Worm (Caenorhabditis elegans) whole organism, young adult: Measurements from ENCODE around the gene F48B9.3.

Source experiments
- Y95B8A.8 ChIP-seq: fragments of 200-800 bp; sonication (Bioruptor generic); IDR thresholded peaks from 2 replicates; pipeline ENCODE4 v1.3.6; 2022; ENCODE audit warnings: missing genetic modification reagents, missing genetic modification characterization, missing compliant biosample characterization
- ama-1 ChIP-seq, 3 experiments: fragments of 150-350 bp in 1 of 3; sonication (generic microtip) in 2 of 3; optimal IDR thresholded peaks; 2 replicates each; lab custom pipeline; 2014 to 2018; ENCODE audit warnings: missing biosample characterization in 2 of 3, missing genetic modification characterization in 2 of 3, missing genetic modification reagents in 2 of 3
- chd-7 ChIP-seq: sonication (generic microtip); optimal IDR thresholded peaks from 2 replicates; lab custom pipeline; 2016; ENCODE audit warnings: mild to moderate bottlenecking, missing genetic modification characterization, moderate library complexity, missing compliant biosample characterization
- gei-17 ChIP-seq: fragments of 200-800 bp; sonication (Bioruptor generic); optimal IDR thresholded peaks from 2 replicates; lab custom pipeline; 2018; ENCODE audit warnings: mild to moderate bottlenecking, missing genetic modification characterization, missing compliant biosample characterization
- madf-6 ChIP-seq: fragments of 200-800 bp; sonication (Bioruptor generic); IDR thresholded peaks from 2 replicates; pipeline ENCODE4 v1.3.6; 2022; ENCODE audit warnings: missing genetic modification reagents, missing genetic modification characterization, missing compliant biosample characterization
- nfyb-1 ChIP-seq: fragments of 200-800 bp; sonication (Bioruptor generic); IDR thresholded peaks from 2 replicates; pipeline ENCODE4 v1.3.6; 2022; ENCODE audit warnings: missing genetic modification reagents, missing genetic modification characterization, missing compliant biosample characterization
- snpc-4 ChIP-seq, 5 experiments: fragments of 150-350 bp in 1 of 5; sonication (generic microtip) in 4 of 5; optimal IDR thresholded peaks; 2 replicates each; lab custom pipeline; 2014 to 2018; ENCODE audit warnings: missing genetic modification characterization in 5 of 5, missing biosample characterization in 3 of 5, antibody characterized with exemption in 2 of 5, mild to moderate bottlenecking in 2 of 5, missing compliant biosample characterization in 2 of 5, missing genotype in 2 of 5, moderate library complexity in 2 of 5, missing genetic modification reagents in 1 of 5
- unc-62 ChIP-seq: fragments of 150-350 bp; optimal IDR thresholded peaks from 2 replicates; lab custom pipeline; 2014; ENCODE audit warnings: missing biosample characterization, missing genetic modification reagents, missing genetic modification characterization
- zfh-2 ChIP-seq: fragments of 200-800 bp; sonication (Bioruptor generic); conservative IDR thresholded peaks from 2 replicates; pipeline ENCODE4 v1.3.6; 2022; ENCODE audit warnings: missing genetic modification reagents, missing genetic modification characterization, missing compliant biosample characterization
- ztf-25 ChIP-seq: fragments of 200-800 bp; sonication (Bioruptor generic); IDR thresholded peaks from 2 replicates; pipeline ENCODE4 v1.3.6; 2022; ENCODE audit warnings: missing genetic modification reagents, missing genetic modification characterization, missing compliant biosample characterization
- ztf-28 ChIP-seq: fragments of 200-800 bp; sonication (Bioruptor generic); IDR thresholded peaks from 2 replicates; pipeline ENCODE4 v1.3.6; 2022; ENCODE audit warnings: missing genetic modification reagents, missing genetic modification characterization, missing compliant biosample characterization

DNA sequence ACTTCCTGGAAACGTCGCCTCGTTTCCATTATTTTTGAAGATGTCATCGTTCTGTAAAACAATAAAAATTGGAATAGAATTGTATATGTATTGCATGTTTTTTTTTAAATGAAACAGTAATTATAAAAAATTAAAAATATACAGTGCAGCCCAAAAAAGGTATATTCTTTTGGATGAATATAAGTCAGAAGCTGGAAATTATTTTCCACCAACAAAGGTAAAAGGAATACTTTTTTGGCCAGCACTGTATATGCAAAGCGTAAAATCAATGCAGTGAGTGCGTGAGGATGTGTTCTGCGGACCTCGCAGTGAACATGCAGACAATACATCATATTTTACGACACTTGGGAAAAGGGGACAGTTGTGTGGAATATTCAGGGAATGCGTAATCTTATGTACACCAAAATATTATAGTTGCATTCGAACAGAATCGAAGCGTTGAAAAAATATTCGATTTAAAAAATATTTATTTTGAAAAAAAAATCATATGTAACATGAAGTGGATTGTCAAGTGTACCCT is 11.6 kb downstream of the F48B9.3 start, which contains the start of gene F48B9.8:
- TF ChIP-seq ztf-28 (GFP tag; lab: Robert Waterston, UW): no peak
- no peak for TF ChIP-seq zfh-2 (GFP tag; lab: Robert Waterston, UW)
- no peak for TF ChIP-seq madf-6 (GFP tag; lab: Robert Waterston, UW)
- TF ChIP-seq Y95B8A.8 (GFP tag; lab: Robert Waterston, UW): no peak
- TF ChIP-seq ztf-25: no peak
- TF ChIP-seq chd-7 (tag; lab: Kevin White, UChicago): no peak
- TF ChIP-seq nfyb-1 (GFP tag; lab: Robert Waterston, UW): no peak
- no peak for TF ChIP-seq snpc-4 (GFP tag; optimal IDR thresholded peaks at IDR 0.05; lab: Kevin White, UChicago)
- no peak for TF ChIP-seq snpc-4 (tag; optimal IDR thresholded peaks at IDR 0.05; lab: Kevin White, UChicago)
- no peak for TF ChIP-seq ama-1 (optimal IDR thresholded peaks at IDR 0.05; lab: Kevin White, UChicago)
- no peak for TF ChIP-seq ama-1 (GFP tag; optimal IDR thresholded peaks at IDR 0.05; lab: Kevin White, UChicago)
- no peak for TF ChIP-seq gei-17 (GFP tag; lab: Kevin White, UChicago)
- TF ChIP-seq unc-62 (GFP tag; lab: Kevin White, UChicago): no peak
